Fruit fly (Drosophila melanogaster): ENCODE data around the gene CG31279.
A peak's percentile ranks its signal among the peaks of the same experiment; 100 is the strongest.

CG31279 gene

DNA sequence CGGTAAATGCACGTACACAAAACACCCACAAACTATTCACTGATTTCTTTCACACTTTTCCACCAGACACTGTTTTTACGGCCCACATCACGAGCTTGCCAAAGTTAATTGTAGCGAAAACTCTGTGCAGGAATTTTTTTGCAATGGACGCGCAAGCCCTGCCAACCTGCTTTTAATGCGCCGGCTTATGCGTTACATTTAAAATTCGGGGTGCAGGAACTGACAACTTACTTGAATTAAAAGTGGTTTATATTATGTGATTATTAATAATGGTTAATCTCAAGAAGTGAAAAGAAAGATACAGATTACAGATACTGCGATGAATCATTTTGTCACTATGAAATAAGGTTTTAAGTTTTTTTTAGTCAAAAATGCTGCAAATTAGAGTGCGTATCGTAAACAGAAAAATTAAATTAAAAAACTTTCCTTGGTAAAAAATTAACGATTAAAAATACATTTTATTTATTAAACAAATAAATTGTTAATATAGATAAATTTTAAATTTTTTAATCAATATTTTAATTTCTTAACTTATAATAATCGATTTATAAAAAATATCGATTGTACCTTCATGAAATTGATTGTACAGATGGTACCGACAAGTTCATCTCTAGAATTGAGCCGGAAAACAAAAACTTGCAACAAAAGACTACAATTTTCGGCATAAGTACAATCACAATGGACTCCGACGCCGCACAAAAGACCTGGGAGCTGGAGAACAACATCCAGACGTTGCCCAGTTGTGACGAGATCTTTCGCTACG lies 39.2 kb downstream of the CG31279 start, which contains the start of the genes CG42232 and CSN5 (continued):
- TF ChIP-seq Hr51 (GFP tag; optimal IDR thresholded peaks at IDR 0.05) (peak in 1 of 2 experiments; percentile 36), abd-A (tag; optimal IDR thresholded peaks at IDR 0.05) (no peak), CG33557 (GFP tag; optimal IDR thresholded peaks at IDR 0.05) (peak; percentile 42), fu2 (GFP tag; optimal IDR thresholded peaks at IDR 0.05) (no peak), CG17328 (GFP tag; IDR thresholded peaks at IDR 0.05) (peak; percentile 44; the same call in 1 of the 2 replicates), CG7372 (GFP tag; IDR thresholded peaks at IDR 0.05) (no peak), CG12104 (GFP tag; optimal IDR thresholded peaks at IDR 0.05) (peak; percentile 63), CG17612 (GFP tag; IDR thresholded peaks at IDR 0.05) (no peak), CG2678 (tag; optimal IDR thresholded peaks at IDR 0.05) (no peak), Abd-B (GFP tag; optimal IDR thresholded peaks at IDR 0.05) (no peak), br (optimal IDR thresholded peaks at IDR 0.05) (no peak), CG17802 (tag; optimal IDR thresholded peaks at IDR 0.05) (peak; percentile 6), fru (optimal IDR thresholded peaks at IDR 0.05) (no peak), CG8359 (GFP tag; optimal IDR thresholded peaks at IDR 0.05; ENCODE audit: borderline replicate concordance) (no peak), CG34224 (GFP tag; IDR thresholded peaks at IDR 0.05; ENCODE audit: partially characterized antibody) (no peak), CG1647 (GFP tag; optimal IDR thresholded peaks at IDR 0.05) (peak; percentile 46), CG4730 (GFP tag; IDR thresholded peaks at IDR 0.05) (0 out of 2 replicates have a peak, but pooled peaks have one; percentile 21), H2.0 (GFP tag; IDR thresholded peaks at IDR 0.05) (peak; percentile 35; the same call in 1 of the 2 replicates), dm (GFP tag; optimal IDR thresholded peaks at IDR 0.05) (peak; percentile 28), CG18476 (GFP tag; optimal IDR thresholded peaks at IDR 0.05) (no peak), CG4820 (GFP tag; optimal IDR thresholded peaks at IDR 0.05) (peak; percentile 54), pnt (GFP tag; optimal IDR thresholded peaks at IDR 0.05) (peak; percentile 65), Dip2 (GFP tag; IDR thresholded peaks at IDR 0.05) (no peak), run (tag; optimal IDR thresholded peaks at IDR 0.05) (peak; percentile 17), CG12744 (GFP tag; optimal IDR thresholded peaks at IDR 0.05) (no peak), klu (GFP tag; IDR thresholded peaks at IDR 0.05) (no peak), repo (GFP tag; optimal IDR thresholded peaks at IDR 0.05) (peak; percentile 16), en (GFP tag; optimal IDR thresholded peaks at IDR 0.05) (no peak), slbo (GFP tag; IDR thresholded peaks at IDR 0.05) (peak; percentile 69), Asciz (GFP tag; optimal IDR thresholded peaks at IDR 0.05) (peak; percentile 39), sim (GFP tag; IDR thresholded peaks at IDR 0.05) (no peak), al (GFP tag; IDR thresholded peaks at IDR 0.05) (no peak), pan (optimal IDR thresholded peaks at IDR 0.05) (no peak), pan (GFP tag; optimal IDR thresholded peaks at IDR 0.05 in 1 of 2, IDR thresholded peaks at IDR 0.05 in 1 of 2) (peak in 1 of 2 experiments; percentile 53), Doc3 (GFP tag; IDR thresholded peaks at IDR 0.05; ENCODE audit: partially characterized antibody) (no peak), TFAM (GFP tag; optimal IDR thresholded peaks at IDR 0.05) (no peak), CG14860 (GFP tag; IDR thresholded peaks at IDR 0.05; ENCODE audit: partially characterized antibody) (peak; percentile 30; the same call in 1 of the 3 replicates), Fer3 (tag; optimal IDR thresholded peaks at IDR 0.05) (no peak), CG10543 (GFP tag; optimal IDR thresholded peaks at IDR 0.05) (no peak), salm (tag; optimal IDR thresholded peaks at IDR 0.05) (no peak), Sry-δ (GFP tag; optimal IDR thresholded peaks at IDR 0.05) (peak; percentile 66), hth (optimal IDR thresholded peaks at IDR 0.05) (no peak), CG8924 (tag; optimal IDR thresholded peaks at IDR 0.05) (peak; percentile 67), fd64A (GFP tag; optimal IDR thresholded peaks at IDR 0.05) (no peak), Hr39 (optimal IDR thresholded peaks at IDR 0.05) (no peak), kni (GFP tag; optimal IDR thresholded peaks at IDR 0.05) (no peak), CG1832 (GFP tag; optimal IDR thresholded peaks at IDR 0.05) (no peak), CG15479 (GFP tag; optimal IDR thresholded peaks at IDR 0.05) (peak; percentile 30), CG18619 (GFP tag; optimal IDR thresholded peaks at IDR 0.05) (peak; percentile 9), CHES-1-like (GFP tag; optimal IDR thresholded peaks at IDR 0.05) (peak; percentile 26)

All from whole organism, embryonic.